Fruit fly (Drosophila melanogaster) whole organism, embryonic: ENCODE measurements around the gene CG3448.

Source experiments
- ATbp ChIP-seq: fragments of 200-800 bp; sonication (Bioruptor generic); optimal IDR thresholded peaks from 2 replicates; lab custom pipeline; 2017; ENCODE audit warnings: missing biosample characterization, mild to moderate bottlenecking, missing genetic modification characterization, missing genetic modification reagents
- Atf3 ChIP-seq: fragments of 200-800 bp; sonication (Bioruptor generic); optimal IDR thresholded peaks from 3 replicates; lab custom pipeline; 2016; ENCODE audit warnings: missing biosample characterization, missing genetic modification characterization
- CG11456 ChIP-seq: fragments of 200-800 bp; sonication (Bioruptor generic); IDR thresholded peaks from 3 replicates; pipeline ENCODE4 v1.3.6; 2022; ENCODE audit warnings: missing biosample characterization, missing genetic modification characterization
- CG11560 ChIP-seq: fragments of 200-800 bp; sonication (Bioruptor generic); IDR thresholded peaks from 3 replicates; pipeline ENCODE4 v1.3.6; 2022; ENCODE audit warnings: missing biosample characterization, missing genetic modification characterization
- CG1233 ChIP-seq: fragments of 200-800 bp; sonication (Bioruptor generic); optimal IDR thresholded peaks from 4 replicates; lab custom pipeline; 2018; ENCODE audit warnings: missing biosample characterization, mild to moderate bottlenecking, missing genetic modification characterization
- CG12744 ChIP-seq: fragments of 200-800 bp; sonication (Bioruptor generic); optimal IDR thresholded peaks from 2 replicates; lab custom pipeline; 2016; ENCODE audit warnings: missing biosample characterization, missing genetic modification characterization
- CG13296 ChIP-seq: fragments of 200-800 bp; sonication (Bioruptor generic); optimal IDR thresholded peaks from 3 replicates; lab custom pipeline; 2018; ENCODE audit warnings: missing biosample characterization, mild to moderate bottlenecking, missing genetic modification characterization
- CG13775 ChIP-seq: fragments of 200-800 bp; sonication (Bioruptor generic); optimal IDR thresholded peaks from 3 replicates; lab custom pipeline; 2017; ENCODE audit warnings: missing biosample characterization, mild to moderate bottlenecking, missing genetic modification characterization
- CG14965 ChIP-seq: fragments of 200-800 bp; sonication (Bioruptor generic); optimal IDR thresholded peaks from 2 replicates; lab custom pipeline; 2016; ENCODE audit warnings: missing biosample characterization, missing genetic modification characterization, borderline replicate concordance
- CG17361 ChIP-seq: fragments of 200-800 bp; sonication (Bioruptor generic); IDR thresholded peaks from 3 replicates; pipeline ENCODE4 v1.3.6; 2022; ENCODE audit warnings: missing biosample characterization, missing genetic modification characterization
- CG32772 ChIP-seq: fragments of 200-800 bp; sonication (Bioruptor generic); IDR thresholded peaks from 2 replicates; pipeline ENCODE4 v1.3.6; 2022; ENCODE audit warnings: missing biosample characterization, missing genetic modification characterization
- CG6689 ChIP-seq: fragments of 200-800 bp; sonication (Bioruptor generic); IDR thresholded peaks from 2 replicates; pipeline ENCODE4 v1.3.6; 2022; ENCODE audit warnings: missing biosample characterization, missing genetic modification characterization
- CG6765 ChIP-seq: fragments of 200-800 bp; sonication (Bioruptor generic); optimal IDR thresholded peaks from 3 replicates; lab custom pipeline; 2017; ENCODE audit warnings: missing biosample characterization, mild to moderate bottlenecking, missing genetic modification characterization
- CG7556 ChIP-seq: fragments of 200-800 bp; sonication (Bioruptor generic); optimal IDR thresholded peaks from 2 replicates; lab custom pipeline; 2017; ENCODE audit warnings: missing biosample characterization, mild to moderate bottlenecking, missing genetic modification characterization
- CG7963 ChIP-seq: fragments of 200-800 bp; sonication (Bioruptor generic); IDR thresholded peaks from 3 replicates; pipeline ENCODE4 v1.3.6; 2022; ENCODE audit warnings: missing biosample characterization, missing genetic modification characterization; ENCODE audit not compliant: partially characterized antibody
- CG8281 ChIP-seq: fragments of 200-800 bp; sonication (Bioruptor generic); optimal IDR thresholded peaks from 2 replicates; lab custom pipeline; 2018; ENCODE audit warnings: missing biosample characterization, mild to moderate bottlenecking, missing genetic modification characterization, moderate library complexity
- CG9215 ChIP-seq: fragments of 200-800 bp; sonication (Bioruptor generic); IDR thresholded peaks from 2 replicates; pipeline ENCODE4 v1.3.6; 2022; ENCODE audit warnings: missing biosample characterization, missing genetic modification characterization
- Chrac-16 ChIP-seq: fragments of 200-800 bp; sonication (Bioruptor generic); optimal IDR thresholded peaks from 3 replicates; lab custom pipeline; 2016; ENCODE audit warnings: missing biosample characterization, missing genetic modification characterization
- CrebB ChIP-seq: fragments of 200-800 bp; sonication (Bioruptor generic); optimal IDR thresholded peaks from 3 replicates; lab custom pipeline; 2018; ENCODE audit warnings: missing biosample characterization, mild to moderate bottlenecking, missing genetic modification characterization
- D19A ChIP-seq: fragments of 200-800 bp; optimal IDR thresholded peaks from 3 replicates; lab custom pipeline; 2019; ENCODE audit warnings: missing biosample characterization, mild to moderate bottlenecking, missing genetic modification characterization, moderate library complexity
- Dad ChIP-seq: fragments of 200-800 bp; sonication (Bioruptor generic); optimal IDR thresholded peaks from 3 replicates; lab custom pipeline; 2016; ENCODE audit warnings: missing biosample characterization, missing genetic modification characterization
- Ets65A ChIP-seq: fragments of 200-800 bp; sonication (Bioruptor generic); peaks from one replicate; lab custom pipeline; 2016; ENCODE audit warnings: missing biosample characterization, missing genetic modification characterization
- Ets97D ChIP-seq: fragments of 200-800 bp; sonication (Bioruptor generic); optimal IDR thresholded peaks from 3 replicates; lab custom pipeline; 2016; ENCODE audit warnings: missing biosample characterization, missing genetic modification characterization
- Hr51 ChIP-seq, 2 experiments: fragments of 200-800 bp; sonication (Bioruptor generic); optimal IDR thresholded peaks; 2 replicates in 1 of 2; 3 replicates in 1 of 2; lab custom pipeline; 2016 to 2018; ENCODE audit warnings: missing biosample characterization in 2 of 2, missing genetic modification characterization in 2 of 2, mild to moderate bottlenecking in 1 of 2, moderate library complexity in 1 of 2
- Med ChIP-seq: fragments of 200-800 bp; sonication (Bioruptor generic); peaks from one replicate; lab custom pipeline; 2016; ENCODE audit warnings: missing biosample characterization, missing genetic modification characterization, mild to moderate bottlenecking, inconsistent platforms, moderate library complexity
- Mrtf ChIP-seq: fragments of 200-800 bp; sonication (Bioruptor generic); IDR thresholded peaks from 3 replicates; pipeline ENCODE4 v1.3.6; 2022; ENCODE audit warnings: missing biosample characterization, missing genetic modification characterization
- Myb ChIP-seq: fragments of 200-800 bp; sonication (Bioruptor generic); optimal IDR thresholded peaks from 2 replicates; lab custom pipeline; 2016; ENCODE audit warnings: missing biosample characterization, missing genetic modification characterization
- Oli ChIP-seq: fragments of 200-800 bp; sonication (Bioruptor generic); optimal IDR thresholded peaks from 2 replicates; lab custom pipeline; 2018; ENCODE audit warnings: missing biosample characterization, mild to moderate bottlenecking, missing genetic modification characterization, moderate library complexity
- PHDP ChIP-seq: fragments of 200-800 bp; sonication (Bioruptor generic); optimal IDR thresholded peaks from 3 replicates; lab custom pipeline; 2018; ENCODE audit warnings: missing biosample characterization, mild to moderate bottlenecking, missing genetic modification characterization, moderate library complexity
- Ssrp ChIP-seq: fragments of 200-800 bp; sonication (Bioruptor generic); optimal IDR thresholded peaks from 2 replicates; lab custom pipeline; 2018; ENCODE audit warnings: missing biosample characterization, mild to moderate bottlenecking, missing genetic modification characterization, moderate library complexity
- Trl ChIP-seq, 3 experiments: fragments of >200 bp in 2 of 3; fragments of 200-800 bp in 1 of 3; sonication (Bioruptor generic) in 1 of 3; optimal IDR thresholded peaks; 2 replicates in 1 of 3; 3 replicates in 2 of 3; lab custom pipeline; 2016 to 2017; ENCODE audit warnings: missing biosample characterization in 1 of 3, missing genetic modification characterization in 1 of 3
- Xbp1 ChIP-seq: fragments of 200-800 bp; sonication (Bioruptor generic); optimal IDR thresholded peaks from 3 replicates; lab custom pipeline; 2016; ENCODE audit warnings: missing biosample characterization, mild to moderate bottlenecking, missing genetic modification characterization
- az2 ChIP-seq: fragments of 200-800 bp; sonication (Bioruptor generic); optimal IDR thresholded peaks from 3 replicates; lab custom pipeline; 2016; ENCODE audit warnings: missing biosample characterization, missing genetic modification characterization
- bsh ChIP-seq, 2 experiments: fragments of 200-800 bp; sonication (Bioruptor generic); optimal IDR thresholded peaks; 2 replicates each; lab custom pipeline; 2017 to 2018; ENCODE audit warnings: mild to moderate bottlenecking in 2 of 2, missing biosample characterization in 2 of 2, missing genetic modification characterization in 2 of 2, moderate library complexity in 1 of 2
- cad ChIP-seq: fragments of >200 bp; optimal IDR thresholded peaks from 2 replicates; lab custom pipeline; 2017; ENCODE audit warnings: missing biosample characterization, missing genetic modification characterization
- cwo ChIP-seq: fragments of 200-800 bp; sonication (Bioruptor generic); optimal IDR thresholded peaks from 3 replicates; lab custom pipeline; 2017; ENCODE audit warnings: missing biosample characterization, missing genetic modification characterization, mild to moderate bottlenecking, moderate library complexity, missing genetic modification reagents
- en ChIP-seq: fragments of 200-800 bp; sonication (Bioruptor generic); optimal IDR thresholded peaks from 2 replicates; lab custom pipeline; 2016; ENCODE audit warnings: missing biosample characterization, missing genetic modification characterization
- exex ChIP-seq: fragments of 200-800 bp; sonication (Bioruptor generic); optimal IDR thresholded peaks from 4 replicates; lab custom pipeline; 2018; ENCODE audit warnings: missing biosample characterization, mild to moderate bottlenecking, missing genetic modification characterization, moderate library complexity
- gsb-n ChIP-seq: fragments of 200-800 bp; sonication (Bioruptor generic); optimal IDR thresholded peaks from 3 replicates; lab custom pipeline; 2018; ENCODE audit warnings: missing biosample characterization, mild to moderate bottlenecking, missing genetic modification characterization
- kni ChIP-seq: fragments of 200-800 bp; sonication (Bioruptor generic); optimal IDR thresholded peaks from 3 replicates; lab custom pipeline; 2017; ENCODE audit warnings: mild to moderate bottlenecking, missing biosample characterization, missing genetic modification reagents, missing genetic modification characterization
- lab ChIP-seq: fragments of 200-800 bp; sonication (Bioruptor generic); optimal IDR thresholded peaks from 3 replicates; lab custom pipeline; 2017; ENCODE audit warnings: missing biosample characterization, missing genetic modification characterization, mild to moderate bottlenecking, moderate library complexity, missing genetic modification reagents
- row ChIP-seq: fragments of 200-800 bp; sonication (Bioruptor generic); IDR thresholded peaks from 3 replicates; pipeline ENCODE4 v1.3.6; 2022; ENCODE audit warnings: missing biosample characterization, missing genetic modification characterization
- sisA ChIP-seq: fragments of 200-800 bp; sonication (Bioruptor generic); IDR thresholded peaks from 2 replicates; pipeline ENCODE4 v1.3.6; 2022; ENCODE audit warnings: missing biosample characterization, missing genetic modification characterization
- sna ChIP-seq: fragments of 200-800 bp; sonication (Bioruptor generic); IDR thresholded peaks from 2 replicates; pipeline ENCODE4 v1.3.6; 2022; ENCODE audit warnings: missing biosample characterization, missing genetic modification characterization; ENCODE audit not compliant: partially characterized antibody
- sob ChIP-seq: fragments of 200-800 bp; sonication (Bioruptor generic); IDR thresholded peaks from 2 replicates; pipeline ENCODE4 v1.3.6; 2022; ENCODE audit warnings: missing biosample characterization, missing genetic modification characterization
- tap ChIP-seq: fragments of 200-800 bp; optimal IDR thresholded peaks from 3 replicates; lab custom pipeline; 2019; ENCODE audit warnings: missing biosample characterization, mild to moderate bottlenecking, missing genetic modification characterization, moderate library complexity
- tio ChIP-seq: fragments of 200-800 bp; sonication (Bioruptor generic); optimal IDR thresholded peaks from 2 replicates; lab custom pipeline; 2017; ENCODE audit warnings: missing biosample characterization, missing genetic modification characterization, inconsistent platforms
- ttk ChIP-seq: fragments of 200-800 bp; sonication (Bioruptor generic); IDR thresholded peaks from 2 replicates; pipeline ENCODE4 v2.1.2; 2022; ENCODE audit warnings: missing biosample characterization, missing genetic modification characterization

CG3448 gene

dm6 chr3L:9467763-9468206, 16.4 kb upstream of the CG3448 start (continued):
- TF ChIP-seq CG13296, result no peak
- no peak for TF ChIP-seq CG14965 (GFP tag; lab: Kevin White, UChicago)
- no peak for TF ChIP-seq CrebB (tag; lab: Kevin White, UChicago)
- no peak for TF ChIP-seq Ets97D (GFP tag; lab: Kevin White, UChicago)
- TF ChIP-seq tap, result no peak
- peak; percentile 2 for TF ChIP-seq ATbp (GFP tag; lab: Kevin White, UChicago)
- no peak for TF ChIP-seq Chrac-16
- no peak for TF ChIP-seq Atf3 (GFP tag; lab: Kevin White, UChicago)
- TF ChIP-seq bsh (GFP tag; optimal IDR thresholded peaks at IDR 0.05; lab: Kevin White, UChicago), result peak in 1 of 2 experiments; percentile 59
- TF ChIP-seq sob (GFP tag; lab: Robert Waterston, UW), result no peak; the same call in 1 of the 2 replicates
- peak in 1 of 2 experiments; percentile 43 for TF ChIP-seq Hr51 (GFP tag; optimal IDR thresholded peaks at IDR 0.05; lab: Kevin White, UChicago)
- peak; percentile 70 for TF ChIP-seq Med
- TF ChIP-seq CG11560 (tag; lab: Robert Waterston, UW), result no peak
- no peak for TF ChIP-seq CG7963
- no peak for TF ChIP-seq Oli (tag; lab: Kevin White, UChicago)
- TF ChIP-seq cad (GFP tag; lab: Kevin White, UChicago), result no peak
- TF ChIP-seq CG32772, result no peak
- no peak for TF ChIP-seq Xbp1 (GFP tag; lab: Kevin White, UChicago)

DNA sequence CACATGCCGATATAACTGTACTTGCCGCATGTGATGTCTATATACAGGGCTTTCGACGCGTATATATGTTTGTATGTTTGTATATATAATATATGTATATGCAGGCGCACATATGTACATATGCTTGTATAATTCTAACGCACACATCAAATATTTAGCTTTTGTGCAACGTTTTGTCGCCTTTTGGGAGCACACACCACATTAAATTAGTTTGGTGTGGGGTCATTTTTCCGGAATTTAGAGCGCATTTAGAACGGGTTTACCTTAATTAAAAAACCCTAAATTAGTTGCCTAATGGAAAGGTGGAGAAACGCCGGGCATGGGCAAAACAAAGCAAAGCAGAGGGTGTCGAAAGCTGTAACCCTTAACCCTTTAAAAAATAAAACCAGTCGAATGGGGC, 15.9 kb upstream of the CG3448 start:
- TF ChIP-seq CG1233 (GFP tag; lab: Kevin White, UChicago) (no peak), Ets65A (GFP tag; lab: Kevin White, UChicago) (peak; percentile 68)

DNA sequence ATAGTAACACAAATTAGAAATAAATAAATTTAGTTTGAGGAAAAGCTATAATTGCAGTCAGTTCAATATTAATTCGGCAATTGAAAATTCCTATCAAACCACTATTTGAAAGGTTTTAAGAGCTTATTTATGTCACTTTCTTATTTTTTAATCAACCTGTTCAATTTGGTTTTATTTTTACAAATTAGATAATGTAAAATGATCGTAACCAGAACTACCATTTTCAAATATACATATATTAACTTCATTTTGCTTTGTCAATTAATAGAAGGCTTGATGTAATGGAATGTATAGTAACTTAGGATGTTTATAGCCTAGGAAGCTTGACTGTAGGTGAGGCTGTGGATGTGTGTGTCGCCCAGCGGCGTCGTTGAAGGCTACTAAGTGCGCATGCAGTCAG, 15.2 kb upstream of the CG3448 start:
- TF ChIP-seq Trl (optimal IDR thresholded peaks at IDR 0.05; lab: Kevin White, UChicago) (no peak), Trl (GFP tag; optimal IDR thresholded peaks at IDR 0.05; lab: Kevin White, UChicago) (no peak), Hr51 (GFP tag; optimal IDR thresholded peaks at IDR 0.05; lab: Kevin White, UChicago) (peak in 1 of 2 experiments; percentile 43), sisA (GFP tag; lab: Robert Waterston, UW) (no peak), CG1233 (GFP tag; lab: Kevin White, UChicago) (peak; percentile 31), CG9215 (GFP tag; lab: Robert Waterston, UW) (peak; percentile 31; the same call in 1 of the 2 replicates), row (GFP tag; lab: Robert Waterston, UW) (peak; percentile 51; the same call in 2 of the 3 replicates), Dad (GFP tag; lab: Kevin White, UChicago) (no peak), en (GFP tag; lab: Kevin White, UChicago) (no peak), sna (GFP tag; lab: Robert Waterston, UW) (no peak), CG13775 (GFP tag; lab: Kevin White, UChicago) (peak; percentile 15), D19A (peak; percentile 0), Myb (no peak), CG12744 (GFP tag; lab: Kevin White, UChicago) (no peak), Ssrp (tag; lab: Kevin White, UChicago) (peak; percentile 17), cwo (GFP tag; lab: Kevin White, UChicago) (peak; percentile 29), CG8281 (tag; lab: Kevin White, UChicago) (no peak), lab (GFP tag; lab: Kevin White, UChicago) (peak; percentile 52), CG7556 (GFP tag; lab: Kevin White, UChicago) (peak; percentile 74), PHDP (peak; percentile 17), kni (GFP tag; lab: Kevin White, UChicago) (no peak), CG6765 (peak; percentile 29), CG6689 (GFP tag; lab: Robert Waterston, UW) (peak; percentile 28; the same call in 1 of the 2 replicates), CG17361 (peak; percentile 42; the same call in 1 of the 3 replicates), CG11456 (GFP tag; lab: Robert Waterston, UW) (no peak), exex (tag; lab: Kevin White, UChicago) (no peak), ttk (GFP tag; lab: Robert Waterston, UW) (no peak), gsb-n (tag; lab: Kevin White, UChicago) (no peak), Mrtf (GFP tag; lab: Robert Waterston, UW) (no peak), tio (GFP tag; lab: Kevin White, UChicago) (peak; percentile 7), az2 (peak; percentile 15)
